Worm (Caenorhabditis elegans) whole organism, L4 larva: ENCODE data around the gene M02D8.7.

ENCODE experiments used
- D1046.2 ChIP-seq: fragments of 200-800 bp; sonication (Bioruptor generic); IDR thresholded peaks from 2 replicates; pipeline ENCODE4 v1.3.6; 2022; ENCODE audit warnings: missing genetic modification characterization, missing compliant biosample characterization
- F26F4.8 ChIP-seq: fragments of 200-800 bp; sonication (Bioruptor generic); conservative IDR thresholded peaks from 2 replicates; pipeline ENCODE4 v1.3.6; 2022; ENCODE audit warnings: missing genetic modification characterization, missing compliant biosample characterization
- F37D6.2 ChIP-seq: sonication (generic microtip); optimal IDR thresholded peaks from 2 replicates; lab custom pipeline; 2016; ENCODE audit warnings: mild to moderate bottlenecking, missing genetic modification characterization, missing compliant biosample characterization
- F49E8.2 ChIP-seq: sonication (generic microtip); optimal IDR thresholded peaks from 2 replicates; lab custom pipeline; 2016; ENCODE audit warnings: missing compliant biosample characterization, mild to moderate bottlenecking, missing genetic modification characterization, borderline replicate concordance
- R02D3.7 ChIP-seq: fragments of 150-350 bp; sonication (generic microtip); optimal IDR thresholded peaks from 3 replicates; lab custom pipeline; 2014; ENCODE audit warnings: missing biosample characterization, missing genetic modification characterization
- T20F7.1 ChIP-seq: fragments of 200-800 bp; sonication (Bioruptor generic); optimal IDR thresholded peaks from 2 replicates; lab custom pipeline; 2018; ENCODE audit warnings: mild to moderate bottlenecking, missing genetic modification characterization, missing compliant biosample characterization
- Y75B8A.6 ChIP-seq: fragments of 200-800 bp; sonication (Bioruptor generic); IDR thresholded peaks from 2 replicates; pipeline ENCODE4 v1.3.6; 2022; ENCODE audit warnings: missing genetic modification reagents, missing genetic modification characterization, missing compliant biosample characterization
- aha-1 ChIP-seq: fragments of 150-350 bp; peaks from one replicate; lab custom pipeline; 2014; ENCODE audit warnings: missing biosample characterization, missing genetic modification characterization
- aly-2 ChIP-seq: sonication (generic microtip); optimal IDR thresholded peaks from 2 replicates; lab custom pipeline; 2018; ENCODE audit warnings: missing biosample characterization, missing genetic modification characterization
- ceh-20 ChIP-seq: fragments of 200-800 bp; sonication (Bioruptor generic); IDR thresholded peaks from 2 replicates; pipeline ENCODE4 v1.3.6; 2022; ENCODE audit warnings: missing genetic modification reagents, missing genetic modification characterization, missing compliant biosample characterization
- ceh-44 ChIP-seq: fragments of 200-800 bp; sonication (Bioruptor generic); IDR thresholded peaks from 2 replicates; pipeline ENCODE4 v1.3.6; 2022; ENCODE audit warnings: missing genetic modification reagents, missing genetic modification characterization, missing compliant biosample characterization
- ceh-62 ChIP-seq: sonication (generic microtip); optimal IDR thresholded peaks from 2 replicates; lab custom pipeline; 2017; ENCODE audit warnings: missing biosample characterization, missing genetic modification characterization
- ctbp-1 ChIP-seq: fragments of 200-800 bp; sonication (Bioruptor generic); IDR thresholded peaks from 2 replicates; pipeline ENCODE4 v1.3.6; 2022; ENCODE audit warnings: missing genetic modification reagents, missing genetic modification characterization, missing compliant biosample characterization
- daf-16 ChIP-seq, 3 experiments: sonication (generic microtip); optimal IDR thresholded peaks; 2 replicates each; lab custom pipeline; 2016 to 2017; ENCODE audit warnings: missing genetic modification characterization in 3 of 3, missing genetic modification reagents in 3 of 3, mild to moderate bottlenecking in 2 of 3, missing compliant biosample characterization in 2 of 3, missing biosample characterization in 1 of 3, moderate library complexity in 1 of 3
- dmd-9 ChIP-seq: fragments of 200-800 bp; sonication (Bioruptor generic); IDR thresholded peaks from 2 replicates; pipeline ENCODE4 v1.3.6; 2022; ENCODE audit warnings: missing genetic modification reagents, missing genetic modification characterization, missing compliant biosample characterization
- dpl-1 ChIP-seq: fragments of 150-350 bp; optimal IDR thresholded peaks from 2 replicates; lab custom pipeline; 2014; ENCODE audit warnings: missing biosample characterization, missing genetic modification reagents, missing genetic modification characterization
- duxl-1 ChIP-seq: sonication (generic microtip); optimal IDR thresholded peaks from 2 replicates; lab custom pipeline; 2016; ENCODE audit warnings: mild to moderate bottlenecking, missing genetic modification characterization, moderate library complexity, missing compliant biosample characterization; ENCODE audit not compliant: poor library complexity
- dve-1 ChIP-seq: sonication (generic microtip); optimal IDR thresholded peaks from 2 replicates; lab custom pipeline; 2017; ENCODE audit warnings: antibody characterized with exemption, mild to moderate bottlenecking, missing genetic modification characterization, missing compliant biosample characterization; ENCODE audit not compliant: insufficient read depth
- fkh-10 ChIP-seq: fragments of 150-350 bp; optimal IDR thresholded peaks from 2 replicates; lab custom pipeline; 2014; ENCODE audit warnings: missing biosample characterization, missing genetic modification reagents, missing genetic modification characterization
- hif-1 ChIP-seq, 2 experiments: sonication (generic microtip); optimal IDR thresholded peaks; 2 replicates each; lab custom pipeline; 2016 to 2017; ENCODE audit warnings: missing compliant biosample characterization in 2 of 2, missing genetic modification characterization in 2 of 2, missing genetic modification reagents in 2 of 2, missing genotype in 2 of 2, mild to moderate bottlenecking in 1 of 2
- hlh-11 ChIP-seq: fragments of 200-800 bp; sonication (Bioruptor generic); optimal IDR thresholded peaks from 2 replicates; lab custom pipeline; 2018; ENCODE audit warnings: mild to moderate bottlenecking, missing genetic modification characterization, missing compliant biosample characterization
- hlh-30 ChIP-seq: sonication (generic microtip); optimal IDR thresholded peaks from 2 replicates; lab custom pipeline; 2017; ENCODE audit warnings: antibody characterized with exemption, mild to moderate bottlenecking, missing genetic modification characterization, missing compliant biosample characterization; ENCODE audit not compliant: insufficient read depth
- hmg-1.1 ChIP-seq: fragments of 200-800 bp; sonication (Bioruptor generic); IDR thresholded peaks from 2 replicates; pipeline ENCODE4 v1.3.6; 2022; ENCODE audit warnings: missing genetic modification reagents, missing genetic modification characterization, missing compliant biosample characterization
- lin-13 ChIP-seq: fragments of 150-350 bp; optimal IDR thresholded peaks from 2 replicates; lab custom pipeline; 2014; ENCODE audit warnings: missing biosample characterization, missing genetic modification reagents, missing genetic modification characterization
- mdl-1 ChIP-seq, 2 experiments: fragments of 150-350 bp in 1 of 2; sonication (generic microtip) in 1 of 2; optimal IDR thresholded peaks; 2 replicates each; lab custom pipeline; 2014 to 2017; ENCODE audit warnings: missing biosample characterization in 2 of 2, missing genetic modification characterization in 2 of 2
- mdt-29 ChIP-seq: fragments of 200-800 bp; sonication (Bioruptor generic); IDR thresholded peaks from 2 replicates; pipeline ENCODE4 v1.3.6; 2022; ENCODE audit warnings: missing genetic modification reagents, missing genetic modification characterization, missing compliant biosample characterization
- mxl-2 ChIP-seq: fragments of 200-800 bp; sonication (Bioruptor generic); conservative IDR thresholded peaks from 2 replicates; pipeline ENCODE4 v1.3.6; 2022; ENCODE audit warnings: missing genetic modification reagents, missing genetic modification characterization, missing compliant biosample characterization
- mxl-3 ChIP-seq: fragments of 200-800 bp; sonication (Bioruptor generic); optimal IDR thresholded peaks from 2 replicates; lab custom pipeline; 2018; ENCODE audit warnings: mild to moderate bottlenecking, missing genetic modification characterization, missing compliant biosample characterization
- nhr-11 ChIP-seq: fragments of 150-350 bp; optimal IDR thresholded peaks from 2 replicates; lab custom pipeline; 2014; ENCODE audit warnings: missing biosample characterization, missing genetic modification characterization
- nhr-25 ChIP-seq: sonication (generic microtip); optimal IDR thresholded peaks from 2 replicates; lab custom pipeline; 2017; ENCODE audit warnings: missing genetic modification characterization, mild to moderate bottlenecking, missing compliant biosample characterization, antibody characterized with exemption, moderate library complexity, borderline replicate concordance; ENCODE audit not compliant: insufficient read depth
- nhr-42 ChIP-seq: fragments of 200-800 bp; sonication (Bioruptor generic); IDR thresholded peaks from 2 replicates; pipeline ENCODE4 v1.3.6; 2022; ENCODE audit warnings: missing genetic modification characterization, missing compliant biosample characterization
- pha-4 ChIP-seq, 2 experiments: fragments of 150-350 bp in 1 of 2; fragments of 200-800 bp in 1 of 2; sonication (Bioruptor generic) in 1 of 2; IDR thresholded peaks in 1 of 2; optimal IDR thresholded peaks in 1 of 2; 2 replicates each; pipeline versions ENCODE4 v1.3.6 to Lab custom; 2014 to 2022; ENCODE audit warnings: missing genetic modification characterization in 2 of 2, missing genetic modification reagents in 2 of 2, missing biosample characterization in 1 of 2, missing compliant biosample characterization in 1 of 2
- pqm-1 ChIP-seq: sonication (generic microtip); optimal IDR thresholded peaks from 2 replicates; lab custom pipeline; 2017; ENCODE audit warnings: missing biosample characterization, missing genetic modification characterization
- set-16 ChIP-seq: fragments of 200-800 bp; sonication (Bioruptor generic); IDR thresholded peaks from 2 replicates; pipeline ENCODE4 v1.3.6; 2022; ENCODE audit warnings: missing genetic modification reagents, missing genetic modification characterization, missing compliant biosample characterization
- skn-1 ChIP-seq: fragments of 150-350 bp; optimal IDR thresholded peaks from 2 replicates; lab custom pipeline; 2014; ENCODE audit warnings: missing biosample characterization, missing genetic modification characterization
- tag-97 ChIP-seq: fragments of 200-800 bp; sonication (Bioruptor generic); IDR thresholded peaks from 2 replicates; pipeline ENCODE4 v1.3.6; 2022; ENCODE audit warnings: missing genetic modification characterization, missing compliant biosample characterization
- tra-1 ChIP-seq: fragments of 200-800 bp; sonication (Bioruptor generic); IDR thresholded peaks from 2 replicates; pipeline ENCODE4 v1.3.6; 2022; ENCODE audit warnings: missing genetic modification reagents, missing genetic modification characterization, missing compliant biosample characterization
- unc-62 ChIP-seq, 3 experiments: fragments of 150-350 bp in 1 of 3; sonication (generic microtip); optimal IDR thresholded peaks in 2 of 3; peaks in 1 of 3; 1 replicate in 1 of 3; 2 replicates in 2 of 3; lab custom pipeline; 2014 to 2017; ENCODE audit warnings: missing biosample characterization in 3 of 3, missing genetic modification characterization in 3 of 3, missing genetic modification reagents in 3 of 3, missing genotype in 1 of 3
- zip-11 ChIP-seq: fragments of 200-800 bp; sonication (Bioruptor generic); IDR thresholded peaks from 2 replicates; pipeline ENCODE4 v1.3.6; 2022; ENCODE audit warnings: missing genetic modification characterization, missing compliant biosample characterization
- ztf-7 ChIP-seq: fragments of 150-350 bp; optimal IDR thresholded peaks from 2 replicates; lab custom pipeline; 2014; ENCODE audit warnings: missing biosample characterization, missing genetic modification characterization

The M02D8.7 gene

ce11 chrX:8723840-8724239 lies 19.0 kb downstream of the M02D8.7 start:
- TF ChIP-seq hmg-1.1 = 0 out of 2 replicates have a peak, but pooled peaks have one; percentile 15
- TF ChIP-seq hlh-11 = peak; percentile 74
- no peak for TF ChIP-seq aly-2 (tag; lab: Kevin White, UChicago)
- TF ChIP-seq daf-16 (GFP tag; optimal IDR thresholded peaks at IDR 0.05; lab: Kevin White, UChicago) = peak in 1 of 2 experiments; percentile 93
- no peak for TF ChIP-seq daf-16 (tag; optimal IDR thresholded peaks at IDR 0.05; lab: Kevin White, UChicago)
- TF ChIP-seq mxl-3 (GFP tag; lab: Kevin White, UChicago) = peak; percentile 23
- TF ChIP-seq R02D3.7 (tag; lab: Kevin White, UChicago) = no peak
- TF ChIP-seq Y75B8A.6 (GFP tag; lab: Robert Waterston, UW) = no peak
- 0 out of 2 replicates have a peak, but pooled peaks have one; percentile 22 for TF ChIP-seq ceh-20 (GFP tag; lab: Robert Waterston, UW)
- TF ChIP-seq F37D6.2 (tag; lab: Kevin White, UChicago) = no peak
- TF ChIP-seq nhr-11 (tag; lab: Kevin White, UChicago) = peak; percentile 30
- TF ChIP-seq ctbp-1 (GFP tag; lab: Robert Waterston, UW) = peak; percentile 50; the same call in 1 of the 2 replicates

DNA sequence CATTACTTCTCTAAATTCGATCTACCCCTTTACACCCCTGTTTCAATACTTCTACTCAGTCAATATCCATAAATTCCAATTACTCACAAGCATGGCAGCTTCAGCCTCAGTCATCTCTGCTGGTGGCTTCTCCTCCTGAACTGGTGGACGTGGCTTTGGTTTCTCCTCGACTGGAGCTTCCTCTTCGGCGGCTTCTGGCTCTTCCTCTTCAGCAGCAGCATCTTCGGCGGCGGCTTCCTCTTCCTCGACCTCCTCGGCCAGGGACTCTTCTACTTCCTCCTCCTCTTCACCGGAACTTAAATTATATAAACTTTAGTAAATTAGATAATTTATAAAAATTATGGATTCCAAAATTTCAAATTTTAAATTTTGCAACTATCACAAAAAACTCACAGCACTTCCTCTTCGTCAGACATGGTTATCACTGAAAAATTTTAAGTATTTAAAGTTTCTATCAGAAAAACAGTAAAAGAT lies 19.6 kb downstream of the M02D8.7 start, which contains the start of gene tnt-2:
TSS of gene tnt-2 (minus strand) at position 424 of the 474 bp plus-strand sequence.
- TF ChIP-seq tra-1 (GFP tag; lab: Robert Waterston, UW) (no peak), set-16 (GFP tag; lab: Robert Waterston, UW) (peak; percentile 90), aha-1 (peak; percentile 58)

ce11 chrX:8721273-8721672 lies 21.5 kb downstream of the M02D8.7 start:
- TF ChIP-seq pha-4 (GFP tag; IDR thresholded peaks at IDR 0.05; lab: Robert Waterston, UW) = no peak
- peak; percentile 48 for TF ChIP-seq pha-4 (tag; optimal IDR thresholded peaks at IDR 0.05; lab: Kevin White, UChicago)
- peak in 1 of 2 experiments; percentile 22 for TF ChIP-seq unc-62 (GFP tag; optimal IDR thresholded peaks at IDR 0.05 in 1 of 2; lab: Kevin White, UChicago)
- TF ChIP-seq unc-62 (tag; optimal IDR thresholded peaks at IDR 0.05; lab: Kevin White, UChicago) = no peak
- TF ChIP-seq ztf-7 (tag; lab: Kevin White, UChicago) = no peak
- TF ChIP-seq zip-11 (GFP tag; lab: Robert Waterston, UW) = no peak
- no peak for TF ChIP-seq skn-1 (tag; lab: Kevin White, UChicago)
- no peak for TF ChIP-seq T20F7.1 (GFP tag; lab: Kevin White, UChicago)
- TF ChIP-seq dve-1 = no peak
- no peak for TF ChIP-seq ceh-44 (GFP tag; lab: Robert Waterston, UW)
- no peak for TF ChIP-seq mdt-29 (GFP tag; lab: Robert Waterston, UW)
- TF ChIP-seq lin-13 (GFP tag; lab: Kevin White, UChicago) = no peak
- TF ChIP-seq mdl-1 (tag; optimal IDR thresholded peaks at IDR 0.05; lab: Kevin White, UChicago) = no peak
- no peak for TF ChIP-seq tag-97
- no peak for TF ChIP-seq pqm-1 (tag; lab: Kevin White, UChicago)
- TF ChIP-seq, all 104 proteins: peak for 2

ce11 chrX:8720658-8721057 lies 22.1 kb downstream of the M02D8.7 start, which contains the start of gene F53A9.9:
Gene F53A9.9 (minus strand): TSS chrX:8720758.
- TF ChIP-seq D1046.2 (GFP tag; lab: Robert Waterston, UW) = no peak
- TF ChIP-seq hif-1 (tag; optimal IDR thresholded peaks at IDR 0.05; lab: Kevin White, UChicago) = no peak
- no peak for TF ChIP-seq F49E8.2 (tag; lab: Kevin White, UChicago)
- no peak for TF ChIP-seq duxl-1 (tag; lab: Kevin White, UChicago)
- no peak for TF ChIP-seq nhr-25
- no peak for TF ChIP-seq hmg-1.1
- no peak for TF ChIP-seq tra-1 (GFP tag; lab: Robert Waterston, UW)
- no peak for TF ChIP-seq dmd-9 (GFP tag; lab: Robert Waterston, UW)
- TF ChIP-seq mxl-3 (GFP tag; lab: Kevin White, UChicago) = no peak
- TF ChIP-seq nhr-42 (GFP tag; lab: Robert Waterston, UW) = no peak
- no peak for TF ChIP-seq dpl-1 (GFP tag; lab: Kevin White, UChicago)
- no peak for TF ChIP-seq fkh-10 (GFP tag; lab: Kevin White, UChicago)
- TF ChIP-seq mxl-2 (GFP tag; lab: Robert Waterston, UW) = no peak
- TF ChIP-seq ceh-62 (tag; lab: Kevin White, UChicago) = no peak
- TF ChIP-seq hlh-30 (tag; lab: Kevin White, UChicago) = no peak
- TF ChIP-seq F26F4.8 (GFP tag; lab: Robert Waterston, UW) = no peak
